Worm (Caenorhabditis elegans) whole organism, L3 larva: ENCODE measurements around the gene zen-4.
A peak's percentile ranks its signal among the peaks of the same experiment; 100 is the strongest.

Experiments
- R02D3.7 ChIP-seq: fragments of 150-350 bp; optimal IDR thresholded peaks from 2 replicates; lab custom pipeline; 2014; ENCODE audit warnings: missing biosample characterization, missing genetic modification characterization
- ZK546.5 ChIP-seq: sonication (generic microtip); optimal IDR thresholded peaks from 2 replicates; lab custom pipeline; 2017; ENCODE audit warnings: missing biosample characterization, missing genetic modification characterization
- ceh-16 ChIP-seq: sonication (generic microtip); optimal IDR thresholded peaks from 2 replicates; lab custom pipeline; 2017; ENCODE audit warnings: missing biosample characterization, missing genetic modification characterization
- ceh-28 ChIP-seq: fragments of 150-350 bp; optimal IDR thresholded peaks from 2 replicates; lab custom pipeline; 2014; ENCODE audit warnings: missing biosample characterization, missing genetic modification reagents, missing genetic modification characterization
- ceh-82 ChIP-seq: fragments of 150-350 bp; optimal IDR thresholded peaks from 2 replicates; lab custom pipeline; 2014; ENCODE audit warnings: missing biosample characterization, missing genetic modification characterization
- daf-12 ChIP-seq: fragments of 150-350 bp; optimal IDR thresholded peaks from 2 replicates; lab custom pipeline; 2014; ENCODE audit warnings: missing biosample characterization, missing genetic modification reagents, missing genetic modification characterization
- egl-27 ChIP-seq: sonication (generic microtip); optimal IDR thresholded peaks from 4 replicates; lab custom pipeline; 2017; ENCODE audit warnings: missing biosample characterization, missing genetic modification reagents, missing genetic modification characterization
- egl-5 ChIP-seq: fragments of 150-350 bp; optimal IDR thresholded peaks from 2 replicates; lab custom pipeline; 2017; ENCODE audit warnings: missing biosample characterization, missing genetic modification reagents, missing genetic modification characterization, inconsistent platforms
- elt-1 ChIP-seq: fragments of 150-350 bp; optimal IDR thresholded peaks from 2 replicates; lab custom pipeline; 2014; ENCODE audit warnings: missing biosample characterization, missing genetic modification characterization
- elt-2 ChIP-seq: sonication (generic microtip); optimal IDR thresholded peaks from 2 replicates; lab custom pipeline; 2016; ENCODE audit warnings: missing genetic modification reagents, mild to moderate bottlenecking, missing genetic modification characterization, missing compliant biosample characterization
- elt-3 ChIP-seq, 3 experiments: fragments of 150-350 bp in 1 of 3; sonication (generic microtip) in 2 of 3; optimal IDR thresholded peaks; 2 replicates in 2 of 3; 4 replicates in 1 of 3; lab custom pipeline; 2014 to 2017; ENCODE audit warnings: missing biosample characterization in 3 of 3, missing genetic modification characterization in 3 of 3
- eor-1 ChIP-seq, 2 experiments: fragments of 150-350 bp; optimal IDR thresholded peaks; 2 replicates each; lab custom pipeline; 2014 to 2018; ENCODE audit warnings: missing biosample characterization in 2 of 2, missing genetic modification characterization in 2 of 2
- fkh-10 ChIP-seq: sonication (generic microtip); optimal IDR thresholded peaks from 2 replicates; lab custom pipeline; 2017; ENCODE audit warnings: missing biosample characterization, missing genetic modification reagents, missing genetic modification characterization
- fkh-2 ChIP-seq: fragments of 150-350 bp; optimal IDR thresholded peaks from 2 replicates; lab custom pipeline; 2014; ENCODE audit warnings: missing biosample characterization, missing genetic modification reagents, missing genetic modification characterization
- hmg-11 ChIP-seq: sonication (generic microtip); optimal IDR thresholded peaks from 2 replicates; lab custom pipeline; 2016; ENCODE audit warnings: missing genetic modification characterization, missing compliant biosample characterization
- jun-1 ChIP-seq: fragments of 150-350 bp; optimal IDR thresholded peaks from 2 replicates; lab custom pipeline; 2014; ENCODE audit warnings: missing biosample characterization, missing genetic modification reagents, missing genetic modification characterization
- mdl-1 ChIP-seq: fragments of 150-350 bp; optimal IDR thresholded peaks from 2 replicates; lab custom pipeline; 2014; ENCODE audit warnings: missing biosample characterization, missing genetic modification characterization
- mml-1 ChIP-seq: fragments of 150-350 bp; sonication (generic microtip); optimal IDR thresholded peaks from 3 replicates; lab custom pipeline; 2014; ENCODE audit warnings: missing biosample characterization, missing genetic modification characterization
- nhr-11 ChIP-seq: fragments of 150-350 bp; optimal IDR thresholded peaks from 2 replicates; lab custom pipeline; 2014; ENCODE audit warnings: missing biosample characterization, missing genetic modification characterization
- nhr-12 ChIP-seq: fragments of 150-350 bp; optimal IDR thresholded peaks from 2 replicates; lab custom pipeline; 2014; ENCODE audit warnings: missing biosample characterization, missing genetic modification characterization
- nhr-23 ChIP-seq: fragments of 150-350 bp; optimal IDR thresholded peaks from 2 replicates; lab custom pipeline; 2014; ENCODE audit warnings: missing biosample characterization, missing genetic modification reagents, missing genetic modification characterization
- nhr-237 ChIP-seq: fragments of 150-350 bp; optimal IDR thresholded peaks from 2 replicates; lab custom pipeline; 2014; ENCODE audit warnings: missing biosample characterization, missing genetic modification characterization
- nhr-25 ChIP-seq: sonication (generic microtip); optimal IDR thresholded peaks from 2 replicates; lab custom pipeline; 2017; ENCODE audit warnings: missing biosample characterization, missing genetic modification characterization
- nhr-28 ChIP-seq: fragments of 150-350 bp; optimal IDR thresholded peaks from 2 replicates; lab custom pipeline; 2014; ENCODE audit warnings: missing biosample characterization, missing genetic modification characterization
- nhr-43 ChIP-seq: sonication (generic microtip); optimal IDR thresholded peaks from 2 replicates; lab custom pipeline; 2016; ENCODE audit warnings: mild to moderate bottlenecking, missing genetic modification characterization, missing compliant biosample characterization; ENCODE audit not compliant: poor library complexity, severe bottlenecking
- nhr-76 ChIP-seq: fragments of 150-350 bp; sonication (generic microtip); optimal IDR thresholded peaks from 5 replicates; lab custom pipeline; 2014; ENCODE audit warnings: missing biosample characterization, missing genetic modification characterization
- pha-4 ChIP-seq: fragments of 150-350 bp; optimal IDR thresholded peaks from 2 replicates; lab custom pipeline; 2014; ENCODE audit warnings: missing biosample characterization, missing genetic modification reagents, missing genetic modification characterization
- pqm-1 ChIP-seq: fragments of 150-350 bp; optimal IDR thresholded peaks from 2 replicates; lab custom pipeline; 2017; ENCODE audit warnings: missing biosample characterization, missing genetic modification characterization, inconsistent platforms
- skn-1 ChIP-seq: fragments of 150-350 bp; optimal IDR thresholded peaks from 2 replicates; lab custom pipeline; 2014; ENCODE audit warnings: missing biosample characterization, missing genetic modification characterization
- tbx-2 ChIP-seq: sonication (generic microtip); optimal IDR thresholded peaks from 2 replicates; lab custom pipeline; 2016; ENCODE audit warnings: mild to moderate bottlenecking, missing genetic modification characterization, missing compliant biosample characterization
- unc-62 ChIP-seq: fragments of 150-350 bp; sonication (generic microtip); optimal IDR thresholded peaks from 4 replicates; lab custom pipeline; 2014; ENCODE audit warnings: missing biosample characterization, missing genetic modification reagents, missing genetic modification characterization
- ztf-11 ChIP-seq: fragments of 150-350 bp; optimal IDR thresholded peaks from 2 replicates; lab custom pipeline; 2014; ENCODE audit warnings: missing biosample characterization, missing genetic modification characterization
- ztf-4 ChIP-seq: fragments of 150-350 bp; optimal IDR thresholded peaks from 2 replicates; lab custom pipeline; 2014; ENCODE audit warnings: missing biosample characterization, missing genetic modification characterization

zen-4 gene

DNA sequence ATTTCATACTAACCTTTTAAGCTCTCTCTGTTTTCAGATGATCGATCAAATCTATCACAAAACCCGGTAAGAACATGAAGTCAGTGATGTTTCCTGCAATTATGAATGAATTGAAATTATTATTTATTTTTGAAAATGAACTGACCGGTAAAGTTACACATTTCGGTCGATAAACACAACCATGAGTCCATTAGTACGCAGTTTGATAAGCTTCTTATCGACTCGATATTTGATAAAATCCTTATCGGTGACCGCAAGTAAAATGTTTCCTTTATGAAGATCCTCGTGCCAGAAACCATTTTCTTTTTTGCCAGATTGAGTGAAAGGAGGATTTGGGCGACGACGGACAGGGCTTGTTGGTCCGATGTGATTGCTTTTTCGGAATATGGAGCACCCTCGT is 31.5 kb upstream of the zen-4 start:
- TF ChIP-seq eor-1 (tag; optimal IDR thresholded peaks at IDR 0.05; lab: Kevin White, UChicago) (no peak), elt-2 (tag; lab: Kevin White, UChicago) (peak; percentile 64), pqm-1 (tag; lab: Kevin White, UChicago) (peak; percentile 46), pha-4 (tag; lab: Kevin White, UChicago) (peak; percentile 17)

- TF ChIP-seq nhr-11 (no peak), nhr-28 (tag; lab: Kevin White, UChicago) (no peak), daf-12 (tag; lab: Kevin White, UChicago) (no peak), hmg-11 (tag; lab: Kevin White, UChicago) (peak; percentile 10), skn-1 (no peak)
Measured at ce11 chrIV:6092313-6092712, 25.7 kb upstream of the zen-4 start, which contains the start of gene K08B4.7. TSS of gene K08B4.7 (minus strand) at chrIV:6092413.

DNA sequence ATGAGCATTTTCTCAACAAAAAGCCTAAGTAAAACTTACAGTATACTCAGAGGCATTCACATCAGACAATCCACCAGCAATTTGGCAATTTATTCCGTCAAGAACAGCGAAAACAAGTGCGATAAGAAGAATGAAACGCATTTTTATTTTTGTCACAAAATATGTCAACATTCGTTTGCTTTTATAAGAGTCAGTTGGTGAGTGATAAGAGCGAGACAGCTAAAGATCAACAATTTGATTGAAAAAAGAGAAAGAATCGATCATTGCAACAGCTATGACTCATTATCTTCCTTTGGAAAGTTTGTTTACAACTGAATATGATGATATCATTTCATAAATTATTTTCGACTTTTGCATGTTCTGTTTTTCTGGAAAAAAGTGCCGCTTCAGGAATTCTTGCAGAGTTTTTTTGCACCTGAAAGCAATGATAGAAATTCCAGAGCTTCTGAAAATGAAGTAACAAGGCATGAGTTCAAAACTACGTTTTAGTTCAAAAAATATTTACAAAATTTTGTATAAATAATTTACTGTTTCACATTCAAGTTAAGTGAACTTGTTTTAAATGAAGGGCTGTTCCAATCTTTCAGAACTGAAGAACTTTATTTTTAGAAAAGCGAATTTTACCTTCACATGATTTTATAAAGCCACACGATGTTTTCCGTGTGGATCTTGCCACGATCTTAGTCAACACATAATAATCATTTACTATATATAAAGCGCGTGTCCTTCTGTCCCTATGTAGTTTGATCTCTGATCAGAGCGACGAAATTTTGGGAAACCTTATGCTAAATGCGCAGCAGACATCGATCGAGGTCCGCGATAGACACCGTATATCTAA is 24.3 kb upstream of the zen-4 start, which contains the start of gene cpi-1:
Gene cpi-1, minus strand, starts transcription at position 204 of the 838 bp plus-strand sequence.
- TF ChIP-seq egl-5 (tag; lab: Kevin White, UChicago) = no peak
- TF ChIP-seq elt-2 (tag; lab: Kevin White, UChicago) = peak; percentile 20
- TF ChIP-seq jun-1 (tag; lab: Kevin White, UChicago) = peak; percentile 29
- no peak for TF ChIP-seq ceh-16 (tag; lab: Kevin White, UChicago)
- no peak for TF ChIP-seq nhr-237 (tag; lab: Kevin White, UChicago)
- no peak for TF ChIP-seq hmg-11 (tag; lab: Kevin White, UChicago)
- TF ChIP-seq egl-27 (tag; lab: Kevin White, UChicago) = no peak
- no peak for TF ChIP-seq nhr-12 (tag; lab: Kevin White, UChicago)
- no peak for TF ChIP-seq nhr-23 (tag; lab: Kevin White, UChicago)
- peak; percentile 74 for TF ChIP-seq pha-4 (tag; lab: Kevin White, UChicago)
- peak; percentile 56 for TF ChIP-seq pqm-1 (tag; lab: Kevin White, UChicago)
- TF ChIP-seq ceh-28 (tag; lab: Kevin White, UChicago) = peak; percentile 59
- no peak for TF ChIP-seq skn-1
- TF ChIP-seq, all 47 proteins: peak for 5

DNA sequence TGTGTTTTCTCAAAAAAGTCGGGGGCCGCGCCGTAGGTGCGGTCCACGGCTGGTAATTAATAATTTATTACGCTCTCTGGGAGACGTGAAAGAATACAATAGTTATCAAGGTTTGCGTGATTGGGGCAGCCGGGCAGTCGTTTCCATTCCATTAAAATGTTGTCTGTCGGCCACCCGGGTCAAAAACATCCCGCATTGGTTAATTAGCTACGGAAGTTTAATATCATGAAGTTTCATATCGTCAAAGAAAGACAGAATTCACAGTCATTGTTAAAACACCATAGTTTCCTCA is 23.8 kb upstream of the zen-4 start:
- TF ChIP-seq ZK546.5 (tag; lab: Kevin White, UChicago) (no peak), elt-3 (tag; optimal IDR thresholded peaks at IDR 0.05; lab: Kevin White, UChicago) (no peak), ceh-16 (tag; lab: Kevin White, UChicago) (no peak), tbx-2 (tag; lab: Kevin White, UChicago) (no peak), ztf-4 (tag; lab: Kevin White, UChicago) (no peak), nhr-76 (tag; lab: Kevin White, UChicago) (no peak), egl-27 (tag; lab: Kevin White, UChicago) (no peak), nhr-43 (tag; lab: Kevin White, UChicago) (no peak), hmg-11 (tag; lab: Kevin White, UChicago) (no peak), elt-1 (tag; lab: Kevin White, UChicago) (no peak)

DNA sequence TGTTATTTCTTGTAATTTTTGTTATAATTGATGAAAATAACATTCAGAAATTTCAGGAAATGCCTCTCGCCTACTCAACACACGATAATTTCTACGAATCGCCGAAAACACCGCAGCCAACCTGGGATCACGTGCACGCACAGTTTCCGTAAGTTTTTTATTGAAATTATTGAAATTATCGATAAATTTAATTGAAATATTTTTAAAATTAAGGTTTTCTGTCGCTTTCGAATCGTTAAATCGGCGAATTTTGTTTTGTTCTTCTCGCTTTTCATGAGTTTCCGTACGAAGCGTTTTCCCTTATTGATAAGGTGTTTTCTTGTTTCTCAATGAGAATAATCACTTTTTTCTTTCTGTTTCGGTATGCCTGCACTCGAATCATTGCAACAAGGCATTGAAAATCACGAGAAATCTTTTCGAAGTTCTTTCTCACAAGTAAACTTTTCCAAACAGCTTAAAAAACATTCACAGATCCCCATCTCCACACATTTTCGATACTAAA is 22.6 kb upstream of the zen-4 start, which contains the start of gene lag-1:
Gene lag-1, plus strand, starts transcription at position 51 of the 502 bp plus-strand sequence.
- TF ChIP-seq egl-5 (tag; lab: Kevin White, UChicago) = no peak
- TF ChIP-seq fkh-10 (GFP tag; lab: Kevin White, UChicago) = no peak
- no peak for TF ChIP-seq mdl-1
- no peak for TF ChIP-seq R02D3.7 (tag; lab: Kevin White, UChicago)
- no peak for TF ChIP-seq fkh-2
- TF ChIP-seq jun-1 (tag; lab: Kevin White, UChicago) = no peak
- TF ChIP-seq nhr-25 = no peak
- TF ChIP-seq nhr-28 (tag; lab: Kevin White, UChicago) = no peak
- TF ChIP-seq ztf-11 (tag; lab: Kevin White, UChicago) = no peak
- no peak for TF ChIP-seq mml-1
- TF ChIP-seq pha-4 (tag; lab: Kevin White, UChicago) = no peak
- no peak for TF ChIP-seq elt-2 (tag; lab: Kevin White, UChicago)
- TF ChIP-seq elt-1 (tag; lab: Kevin White, UChicago) = no peak
- TF ChIP-seq pqm-1 (tag; lab: Kevin White, UChicago) = no peak
- TF ChIP-seq unc-62 = no peak
- TF ChIP-seq ceh-82 (tag; lab: Kevin White, UChicago) = no peak
